Fruit fly (Drosophila melanogaster): ENCODE results near the gene tll.

The tll gene

DNA sequence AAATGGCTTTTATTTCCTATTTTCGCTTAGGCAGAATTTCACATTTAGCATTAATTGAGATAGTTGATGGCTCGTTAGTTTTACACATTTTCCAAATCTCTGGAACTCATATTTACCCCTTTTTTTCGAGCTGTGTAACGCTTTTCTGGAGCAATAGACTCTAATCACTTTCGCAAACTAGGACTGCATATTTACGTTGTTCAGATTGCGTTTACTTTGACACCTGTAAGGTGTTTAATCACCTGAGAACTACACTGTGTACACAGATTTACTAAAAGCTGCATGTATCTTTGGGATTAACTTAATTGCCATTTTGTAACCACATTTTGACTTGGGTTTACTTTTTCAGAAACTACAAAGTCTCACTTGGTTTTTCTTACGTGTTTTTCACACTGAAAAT lies 49.3 kb upstream of the tll start (continued):
- TF ChIP-seq pros (GFP tag; optimal IDR thresholded peaks at IDR 0.05) (no peak), peb (GFP tag; IDR thresholded peaks at IDR 0.05) (no peak), CG10959 (GFP tag; IDR thresholded peaks at IDR 0.05) (no peak), CG10431 (GFP tag; optimal IDR thresholded peaks at IDR 0.05) (no peak), CG15073 (GFP tag; optimal IDR thresholded peaks at IDR 0.05) (no peak), pho (GFP tag; optimal IDR thresholded peaks at IDR 0.05) (no peak), H2.0 (GFP tag; IDR thresholded peaks at IDR 0.05) (no peak), bcd (GFP tag; optimal IDR thresholded peaks at IDR 0.05) (peak; percentile 13), slbo (GFP tag; IDR thresholded peaks at IDR 0.05) (no peak), CG5245 (GFP tag; optimal IDR thresholded peaks at IDR 0.05) (no peak), ssp (GFP tag; IDR thresholded peaks at IDR 0.05) (no peak), CG8281 (tag; optimal IDR thresholded peaks at IDR 0.05) (no peak), Ets97D (GFP tag; optimal IDR thresholded peaks at IDR 0.05) (no peak), C15 (GFP tag; IDR thresholded peaks at IDR 0.05) (no peak), Bdp1 (GFP tag; optimal IDR thresholded peaks at IDR 0.05) (no peak), da (GFP tag; optimal IDR thresholded peaks at IDR 0.05) (no peak), CG15479 (GFP tag; optimal IDR thresholded peaks at IDR 0.05) (no peak), GATAe (GFP tag; conservative IDR thresholded peaks at IDR 0.05) (no peak), pan (optimal IDR thresholded peaks at IDR 0.05) (no peak), pan (GFP tag; optimal IDR thresholded peaks at IDR 0.05 in 1 of 2, IDR thresholded peaks at IDR 0.05 in 1 of 2) (peak in 1 of 2 experiments; percentile 41), BEAF-32 (GFP tag; optimal IDR thresholded peaks at IDR 0.05) (no peak), chif (GFP tag; optimal IDR thresholded peaks at IDR 0.05) (no peak), pb (GFP tag; optimal IDR thresholded peaks at IDR 0.05) (no peak), CG6765 (GFP tag; optimal IDR thresholded peaks at IDR 0.05) (peak; percentile 41), aop (GFP tag; IDR thresholded peaks at IDR 0.05) (no peak), HLHmδ (GFP tag; optimal IDR thresholded peaks at IDR 0.05) (no peak), CG16813 (GFP tag; IDR thresholded peaks at IDR 0.05; ENCODE audit: partially characterized antibody) (no peak), Opbp (GFP tag; IDR thresholded peaks at IDR 0.05; ENCODE audit: partially characterized antibody) (no peak), Xbp1 (GFP tag; optimal IDR thresholded peaks at IDR 0.05) (no peak), Myb (GFP tag; optimal IDR thresholded peaks at IDR 0.05) (no peak), Hr51 (GFP tag; optimal IDR thresholded peaks at IDR 0.05) (peak in 1 of 2 experiments; percentile 9), Side (GFP tag; optimal IDR thresholded peaks at IDR 0.05) (no peak), tgo (GFP tag; IDR thresholded peaks at IDR 0.05) (no peak), Sox102F (GFP tag; optimal IDR thresholded peaks at IDR 0.05) (peak; percentile 20), seq (GFP tag; IDR thresholded peaks at IDR 0.05) (peak; percentile 75; the same call in 1 of the 2 replicates), amos (GFP tag; IDR thresholded peaks at IDR 0.05; ENCODE audit: partially characterized antibody) (no peak), abd-A (tag; optimal IDR thresholded peaks at IDR 0.05) (no peak), gsb (GFP tag; IDR thresholded peaks at IDR 0.05) (peak; percentile 20; the same call in 1 of the 2 replicates), eve (GFP tag; optimal IDR thresholded peaks at IDR 0.05) (peak in 1 of 2 experiments; percentile 79), Hand (GFP tag; optimal IDR thresholded peaks at IDR 0.05) (no peak), CG7786 (GFP tag; optimal IDR thresholded peaks at IDR 0.05) (no peak), ranshi (GFP tag; IDR thresholded peaks at IDR 0.05) (peak; percentile 23; the same call in 1 of the 2 replicates), CG2129 (GFP tag; IDR thresholded peaks at IDR 0.05; ENCODE audit: partially characterized antibody) (no peak), CG3838 (GFP tag; optimal IDR thresholded peaks at IDR 0.05) (no peak), CG14965 (GFP tag; optimal IDR thresholded peaks at IDR 0.05; ENCODE audit: borderline replicate concordance) (no peak), ato (GFP tag; IDR thresholded peaks at IDR 0.05; ENCODE audit: partially characterized antibody) (no peak), Hr39 (optimal IDR thresholded peaks at IDR 0.05) (no peak), otp (GFP tag; IDR thresholded peaks at IDR 0.05) (no peak), CG32532 (GFP tag; IDR thresholded peaks at IDR 0.05) (no peak), br (optimal IDR thresholded peaks at IDR 0.05) (no peak), CG14667 (GFP tag; IDR thresholded peaks at IDR 0.05) (no peak), Hsf (GFP tag; optimal IDR thresholded peaks at IDR 0.05) (no peak), odd (GFP tag; optimal IDR thresholded peaks at IDR 0.05) (peak; percentile 13)
